Worm (Caenorhabditis elegans) whole organism, L2 larva: ENCODE data around the gene ZK1307.7.

ENCODE experiments used
- C34F6.9 ChIP-seq: fragments of 150-350 bp; optimal IDR thresholded peaks from 2 replicates; lab custom pipeline; 2014; ENCODE audit warnings: missing biosample characterization, missing genetic modification characterization
- R02D3.7 ChIP-seq: fragments of 150-350 bp; optimal IDR thresholded peaks from 2 replicates; lab custom pipeline; 2014; ENCODE audit warnings: missing biosample characterization, missing genetic modification characterization
- Y55F3AM.14 ChIP-seq: fragments of 200-800 bp; sonication (Bioruptor generic); optimal IDR thresholded peaks from 2 replicates; lab custom pipeline; 2018; ENCODE audit warnings: mild to moderate bottlenecking, missing genetic modification characterization, missing compliant biosample characterization
- alr-1 ChIP-seq: fragments of 150-350 bp; optimal IDR thresholded peaks from 2 replicates; lab custom pipeline; 2014; ENCODE audit warnings: missing biosample characterization, missing genetic modification characterization
- aly-2 ChIP-seq: fragments of 150-350 bp; optimal IDR thresholded peaks from 2 replicates; lab custom pipeline; 2014; ENCODE audit warnings: missing biosample characterization, missing genetic modification characterization
- blmp-1 ChIP-seq: sonication (generic microtip); optimal IDR thresholded peaks from 2 replicates; lab custom pipeline; 2017; ENCODE audit warnings: missing genetic modification characterization, mild to moderate bottlenecking, missing compliant biosample characterization, antibody characterized with exemption, moderate library complexity; ENCODE audit not compliant: insufficient read depth
- ceh-16 ChIP-seq: fragments of 150-350 bp; optimal IDR thresholded peaks from 2 replicates; lab custom pipeline; 2014; ENCODE audit warnings: missing biosample characterization, missing genetic modification characterization
- crh-2 ChIP-seq: sonication (generic microtip); optimal IDR thresholded peaks from 2 replicates; lab custom pipeline; 2017; ENCODE audit warnings: missing biosample characterization, missing genetic modification characterization
- dmd-4 ChIP-seq: sonication (generic microtip); optimal IDR thresholded peaks from 2 replicates; lab custom pipeline; 2017; ENCODE audit warnings: missing biosample characterization, missing genetic modification characterization
- egl-27 ChIP-seq: sonication (generic microtip); optimal IDR thresholded peaks from 3 replicates; lab custom pipeline; 2017; ENCODE audit warnings: missing biosample characterization, missing genetic modification reagents, missing genetic modification characterization
- elt-1 ChIP-seq: fragments of 150-350 bp; optimal IDR thresholded peaks from 2 replicates; lab custom pipeline; 2014; ENCODE audit warnings: missing biosample characterization, missing genetic modification characterization
- elt-3 ChIP-seq: sonication (generic microtip); optimal IDR thresholded peaks from 2 replicates; lab custom pipeline; 2017; ENCODE audit warnings: missing biosample characterization, missing genetic modification characterization
- fos-1 ChIP-seq: fragments of 150-350 bp; optimal IDR thresholded peaks from 2 replicates; lab custom pipeline; 2014; ENCODE audit warnings: missing biosample characterization, missing genetic modification characterization
- gmeb-1 ChIP-seq: fragments of 150-350 bp; optimal IDR thresholded peaks from 2 replicates; lab custom pipeline; 2014; ENCODE audit warnings: missing biosample characterization, missing genetic modification characterization
- lin-13 ChIP-seq: fragments of 150-350 bp; optimal IDR thresholded peaks from 2 replicates; lab custom pipeline; 2014; ENCODE audit warnings: missing biosample characterization, missing genetic modification reagents, missing genetic modification characterization
- lin-39 ChIP-seq: fragments of 150-350 bp; optimal IDR thresholded peaks from 2 replicates; lab custom pipeline; 2014; ENCODE audit warnings: missing biosample characterization, missing genetic modification reagents, missing genetic modification characterization
- lsy-2 ChIP-seq, 2 experiments: fragments of 150-350 bp in 1 of 2; sonication (generic microtip) in 1 of 2; optimal IDR thresholded peaks; 2 replicates each; lab custom pipeline; 2014 to 2017; ENCODE audit warnings: missing biosample characterization in 2 of 2, missing genetic modification characterization in 2 of 2
- mab-5 ChIP-seq: fragments of 150-350 bp; optimal IDR thresholded peaks from 2 replicates; lab custom pipeline; 2014; ENCODE audit warnings: missing biosample characterization, missing genetic modification characterization
- mbf-1 ChIP-seq: sonication (generic microtip); optimal IDR thresholded peaks from 2 replicates; lab custom pipeline; 2017; ENCODE audit warnings: missing biosample characterization, missing genetic modification characterization
- mdl-1 ChIP-seq, 2 experiments: fragments of 150-350 bp in 1 of 2; sonication (generic microtip) in 1 of 2; optimal IDR thresholded peaks; 2 replicates each; lab custom pipeline; 2017; ENCODE audit warnings: missing biosample characterization in 2 of 2, missing genetic modification characterization in 2 of 2
- nhr-11 ChIP-seq: fragments of 150-350 bp; optimal IDR thresholded peaks from 2 replicates; lab custom pipeline; 2014; ENCODE audit warnings: missing biosample characterization, missing genetic modification characterization
- nhr-129 ChIP-seq: fragments of 150-350 bp; optimal IDR thresholded peaks from 2 replicates; lab custom pipeline; 2014; ENCODE audit warnings: missing biosample characterization, missing genetic modification characterization
- nhr-21 ChIP-seq: fragments of 150-350 bp; optimal IDR thresholded peaks from 2 replicates; lab custom pipeline; 2014; ENCODE audit warnings: missing biosample characterization, missing genetic modification characterization
- nhr-23 ChIP-seq: fragments of 150-350 bp; optimal IDR thresholded peaks from 2 replicates; lab custom pipeline; 2014; ENCODE audit warnings: missing biosample characterization, missing genetic modification reagents, missing genetic modification characterization
- nhr-237 ChIP-seq: fragments of 150-350 bp; optimal IDR thresholded peaks from 2 replicates; lab custom pipeline; 2014; ENCODE audit warnings: missing biosample characterization, missing genetic modification characterization
- nhr-25 ChIP-seq: fragments of 150-350 bp; sonication (generic microtip); optimal IDR thresholded peaks from 3 replicates; lab custom pipeline; 2014; ENCODE audit warnings: missing biosample characterization, missing genetic modification characterization
- nhr-77 ChIP-seq: fragments of 150-350 bp; optimal IDR thresholded peaks from 2 replicates; lab custom pipeline; 2014; ENCODE audit warnings: missing biosample characterization, missing genetic modification characterization
- peb-1 ChIP-seq: fragments of 150-350 bp; optimal IDR thresholded peaks from 2 replicates; lab custom pipeline; 2014; ENCODE audit warnings: missing biosample characterization, missing genetic modification characterization
- sem-4 ChIP-seq: fragments of 150-350 bp; optimal IDR thresholded peaks from 2 replicates; lab custom pipeline; 2014; ENCODE audit warnings: missing biosample characterization, missing genetic modification reagents, missing genetic modification characterization
- skn-1 ChIP-seq: sonication (generic microtip); optimal IDR thresholded peaks from 2 replicates; lab custom pipeline; 2017; ENCODE audit warnings: missing biosample characterization, missing genetic modification characterization
- sma-3 ChIP-seq: sonication (generic microtip); optimal IDR thresholded peaks from 2 replicates; lab custom pipeline; 2016; ENCODE audit warnings: missing genetic modification reagents, missing genetic modification characterization, missing compliant biosample characterization
- sma-9 ChIP-seq, 2 experiments: fragments of 150-350 bp in 1 of 2; sonication (generic microtip) in 1 of 2; optimal IDR thresholded peaks; 2 replicates each; lab custom pipeline; 2014 to 2016; ENCODE audit warnings: missing genetic modification characterization in 2 of 2, mild to moderate bottlenecking in 1 of 2, missing biosample characterization in 1 of 2, missing compliant biosample characterization in 1 of 2, missing genetic modification reagents in 1 of 2, moderate library complexity in 1 of 2
- snpc-4 ChIP-seq: fragments of 150-350 bp; optimal IDR thresholded peaks from 2 replicates; lab custom pipeline; 2014; ENCODE audit warnings: missing biosample characterization, missing genetic modification characterization
- unc-39 ChIP-seq: fragments of 150-350 bp; optimal IDR thresholded peaks from 2 replicates; lab custom pipeline; 2014; ENCODE audit warnings: missing biosample characterization, missing genetic modification characterization
- unc-55 ChIP-seq: fragments of 150-350 bp; sonication (generic microtip); optimal IDR thresholded peaks from 3 replicates; lab custom pipeline; 2014; ENCODE audit warnings: missing biosample characterization, missing genetic modification reagents, missing genetic modification characterization
- unc-62 ChIP-seq: fragments of 150-350 bp; optimal IDR thresholded peaks from 2 replicates; lab custom pipeline; 2014; ENCODE audit warnings: missing biosample characterization, missing genetic modification reagents, missing genetic modification characterization
- zag-1 ChIP-seq: fragments of 150-350 bp; optimal IDR thresholded peaks from 2 replicates; lab custom pipeline; 2014; ENCODE audit warnings: missing biosample characterization, missing genetic modification characterization

The ZK1307.7 gene

DNA sequence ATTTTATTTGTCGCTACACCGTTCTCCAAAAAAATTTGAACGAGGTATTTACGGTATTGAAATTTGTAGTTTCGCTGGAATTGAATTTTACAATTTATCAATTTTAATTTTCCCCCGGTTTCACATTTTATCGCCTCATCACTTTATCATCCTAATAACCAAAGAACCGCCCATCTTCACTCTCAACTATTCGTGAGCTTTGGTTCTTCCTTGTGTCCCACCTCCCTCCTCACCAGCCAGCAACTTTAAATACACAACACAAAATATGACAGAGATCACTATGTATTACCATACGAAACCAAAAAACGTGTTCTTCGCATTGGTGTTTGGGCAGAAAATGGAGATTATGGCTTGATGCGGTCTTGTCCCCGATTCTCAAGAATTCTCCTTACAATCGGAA is 32.3 kb upstream of the ZK1307.7 start (continued):
- TF ChIP-seq dmd-4 (tag; lab: Kevin White, UChicago) (no peak), alr-1 (tag; lab: Kevin White, UChicago) (no peak), nhr-237 (tag; lab: Kevin White, UChicago) (no peak), sma-9 (GFP tag; optimal IDR thresholded peaks at IDR 0.05; lab: Kevin White, UChicago) (peak; percentile 65), sma-9 (tag; optimal IDR thresholded peaks at IDR 0.05; lab: Kevin White, UChicago) (no peak), lin-13 (GFP tag; lab: Kevin White, UChicago) (no peak), elt-3 (no peak), gmeb-1 (tag; lab: Kevin White, UChicago) (peak; percentile 14), aly-2 (tag; lab: Kevin White, UChicago) (no peak)
- TF ChIP-seq, all 48 proteins: peak for 6

DNA sequence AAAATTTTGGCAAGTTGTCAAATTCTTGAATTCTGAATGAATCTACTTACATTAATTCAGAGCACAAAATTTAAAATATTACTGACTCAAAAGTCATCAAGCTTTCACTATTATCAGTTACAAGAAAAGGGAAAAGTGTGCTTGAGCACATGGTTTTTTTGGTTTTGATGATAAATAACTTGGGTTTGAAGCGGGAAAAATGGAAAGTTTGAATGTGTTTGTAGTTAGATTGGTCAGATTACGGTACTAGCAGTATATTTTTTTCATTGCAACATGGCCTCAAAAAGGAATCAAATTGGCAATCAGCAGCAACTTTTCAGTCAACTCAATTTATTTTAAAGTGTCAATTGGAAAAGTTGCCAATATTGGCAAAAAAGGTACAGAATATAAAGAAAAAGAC is 31.7 kb upstream of the ZK1307.7 start:
- TF ChIP-seq skn-1 (tag; lab: Kevin White, UChicago) (peak; percentile 27), nhr-23 (tag; lab: Kevin White, UChicago) (no peak)
- TF ChIP-seq, all 48 proteins: peak for 1

DNA sequence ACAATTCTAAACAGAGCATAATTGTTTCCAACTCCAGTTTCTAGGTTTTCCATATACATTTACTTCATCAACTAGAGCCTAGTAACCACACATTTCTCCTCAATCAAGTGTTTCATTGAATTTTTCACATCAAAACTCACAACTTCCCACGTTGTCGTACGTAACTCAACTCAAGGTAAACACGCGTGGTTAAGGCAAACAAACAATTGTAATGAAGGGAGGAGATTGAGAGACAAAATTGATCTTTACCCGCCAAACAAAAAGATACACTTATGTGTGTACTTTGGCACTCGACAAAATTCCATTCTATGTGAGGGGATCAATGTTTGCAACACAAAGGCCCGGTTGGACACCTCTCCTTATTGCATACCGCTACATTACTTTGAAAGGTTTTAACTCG is 31.1 kb upstream of the ZK1307.7 start, which contains the start of gene nhr-19:
Gene nhr-19 (minus strand): TSS at position 191 of the 400 bp plus-strand sequence.
- peak in 1 of 2 experiments; percentile 20 for TF ChIP-seq lsy-2 (tag; optimal IDR thresholded peaks at IDR 0.05; lab: Kevin White, UChicago)
- no peak for TF ChIP-seq egl-27 (tag; lab: Kevin White, UChicago)
- peak; percentile 17 for TF ChIP-seq nhr-25 (tag; lab: Kevin White, UChicago)
- no peak for TF ChIP-seq ceh-16 (tag; lab: Kevin White, UChicago)
- TF ChIP-seq sem-4 (tag; lab: Kevin White, UChicago): no peak
- TF ChIP-seq crh-2 (tag; lab: Kevin White, UChicago): peak; percentile 52
- TF ChIP-seq nhr-129 (tag; lab: Kevin White, UChicago): peak; percentile 65
- TF ChIP-seq snpc-4 (tag; lab: Kevin White, UChicago): no peak
- no peak for TF ChIP-seq skn-1 (tag; lab: Kevin White, UChicago)
- peak; percentile 59 for TF ChIP-seq sma-9 (GFP tag; optimal IDR thresholded peaks at IDR 0.05; lab: Kevin White, UChicago)
- no peak for TF ChIP-seq sma-9 (tag; optimal IDR thresholded peaks at IDR 0.05; lab: Kevin White, UChicago)

- TF ChIP-seq sma-9 (GFP tag; optimal IDR thresholded peaks at IDR 0.05; lab: Kevin White, UChicago) (peak; percentile 87), sma-9 (tag; optimal IDR thresholded peaks at IDR 0.05; lab: Kevin White, UChicago) (no peak), egl-27 (tag; lab: Kevin White, UChicago) (no peak), nhr-21 (peak; percentile 54), C34F6.9 (tag; lab: Kevin White, UChicago) (peak; percentile 6), blmp-1 (peak; percentile 72), nhr-25 (tag; lab: Kevin White, UChicago) (peak; percentile 57), ceh-16 (tag; lab: Kevin White, UChicago) (peak; percentile 49), mdl-1 (tag; optimal IDR thresholded peaks at IDR 0.05; lab: Kevin White, UChicago) (peak in 1 of 2 experiments; percentile 4), nhr-11 (tag; lab: Kevin White, UChicago) (no peak)
Measured at ce11 chrII:9605954-9606353, 30.4 kb upstream of the ZK1307.7 start.

- peak; percentile 39 for TF ChIP-seq C34F6.9 (tag; lab: Kevin White, UChicago)
- TF ChIP-seq lsy-2 (tag; optimal IDR thresholded peaks at IDR 0.05; lab: Kevin White, UChicago): no peak
- TF ChIP-seq zag-1: no peak
- no peak for TF ChIP-seq nhr-77 (tag; lab: Kevin White, UChicago)
- no peak for TF ChIP-seq mab-5
- no peak for TF ChIP-seq peb-1 (tag; lab: Kevin White, UChicago)
- no peak for TF ChIP-seq fos-1 (tag; lab: Kevin White, UChicago)
- TF ChIP-seq unc-39 (tag; lab: Kevin White, UChicago): no peak
- TF ChIP-seq elt-3: no peak
- no peak for TF ChIP-seq nhr-25 (tag; lab: Kevin White, UChicago)
- TF ChIP-seq ceh-16 (tag; lab: Kevin White, UChicago): no peak
- no peak for TF ChIP-seq nhr-237 (tag; lab: Kevin White, UChicago)
- no peak for TF ChIP-seq egl-27 (tag; lab: Kevin White, UChicago)
- TF ChIP-seq unc-62 (GFP tag; lab: Kevin White, UChicago): no peak
- TF ChIP-seq mbf-1 (tag; lab: Kevin White, UChicago): no peak
- no peak for TF ChIP-seq elt-1 (tag; lab: Kevin White, UChicago)
- no peak for TF ChIP-seq Y55F3AM.14
- no peak for TF ChIP-seq lin-13 (GFP tag; lab: Kevin White, UChicago)
- peak; percentile 30 for TF ChIP-seq crh-2 (tag; lab: Kevin White, UChicago)
- TF ChIP-seq sma-3: no peak
- TF ChIP-seq unc-55 (GFP tag; lab: Kevin White, UChicago): peak; percentile 72
- TF ChIP-seq lin-39: no peak
- TF ChIP-seq R02D3.7 (tag; lab: Kevin White, UChicago): no peak
- TF ChIP-seq mdl-1 (tag; optimal IDR thresholded peaks at IDR 0.05; lab: Kevin White, UChicago): peak in 1 of 2 experiments; percentile 12
- no peak for TF ChIP-seq sma-9 (GFP tag; optimal IDR thresholded peaks at IDR 0.05; lab: Kevin White, UChicago)
- TF ChIP-seq sma-9 (tag; optimal IDR thresholded peaks at IDR 0.05; lab: Kevin White, UChicago): no peak
Measured at ce11 chrII:9606485-9607036, 29.8 kb upstream of the ZK1307.7 start.
